Worm (Caenorhabditis elegans): ENCODE measurements around the gene C54C6.4.
A peak's percentile ranks its signal among the peaks of the same experiment; 100 is the strongest.

Gene C54C6.4

ce11 chrIII:3543071-3543470 is 10.4 kb upstream of the C54C6.4 start:
- TF ChIP-seq ceh-16 (tag; optimal IDR thresholded peaks at IDR 0.05) (no peak), aly-2 (tag; optimal IDR thresholded peaks at IDR 0.05) (no peak), C34F6.9 (tag; optimal IDR thresholded peaks at IDR 0.05) (peak; percentile 24), sem-4 (tag; optimal IDR thresholded peaks at IDR 0.05) (peak; percentile 43), nhr-21 (tag; optimal IDR thresholded peaks at IDR 0.05) (no peak), ztf-1 (GFP tag; conservative IDR thresholded peaks at IDR 0.05) (no peak), unc-62 (GFP tag; optimal IDR thresholded peaks at IDR 0.05) (no peak), nhr-10 (tag; optimal IDR thresholded peaks at IDR 0.05) (no peak), zag-1 (tag; optimal IDR thresholded peaks at IDR 0.05) (peak; percentile 47), sma-9 (GFP tag; optimal IDR thresholded peaks at IDR 0.05) (peak; percentile 1), sma-9 (tag; optimal IDR thresholded peaks at IDR 0.05) (no peak), ama-1 (optimal IDR thresholded peaks at IDR 0.05) (no peak), crh-2 (tag; optimal IDR thresholded peaks at IDR 0.05) (no peak), ZK546.5 (tag; optimal IDR thresholded peaks at IDR 0.05) (no peak)

- TF ChIP-seq unc-62 (GFP tag; optimal IDR thresholded peaks at IDR 0.05) (no peak), unc-39 (tag; optimal IDR thresholded peaks at IDR 0.05) (no peak), sma-3 (GFP tag; optimal IDR thresholded peaks at IDR 0.05) (no peak), nhr-23 (tag; optimal IDR thresholded peaks at IDR 0.05) (no peak), lsy-2 (tag; optimal IDR thresholded peaks at IDR 0.05) (no peak), unc-55 (GFP tag; optimal IDR thresholded peaks at IDR 0.05) (no peak), lin-13 (GFP tag; optimal IDR thresholded peaks at IDR 0.05) (no peak), ceh-82 (tag; optimal IDR thresholded peaks at IDR 0.05) (no peak), lin-39 (tag; optimal IDR thresholded peaks at IDR 0.05) (no peak), nhr-12 (tag; optimal IDR thresholded peaks at IDR 0.05) (no peak), snpc-4 (tag; optimal IDR thresholded peaks at IDR 0.05) (no peak), mbf-1 (tag; optimal IDR thresholded peaks at IDR 0.05) (no peak), nhr-129 (tag; optimal IDR thresholded peaks at IDR 0.05) (no peak), egl-27 (tag; optimal IDR thresholded peaks at IDR 0.05) (no peak), C34F6.9 (tag; optimal IDR thresholded peaks at IDR 0.05) (no peak), sem-4 (tag; optimal IDR thresholded peaks at IDR 0.05) (no peak), R02D3.7 (tag; optimal IDR thresholded peaks at IDR 0.05) (no peak)
Measured at ce11 chrIII:3546323-3546722, 7.1 kb upstream of the C54C6.4 start, which contains the start of gene C54C6.7. TSS of gene C54C6.7 (minus strand) at chrIII:3546423.

- TF ChIP-seq unc-39 (tag; optimal IDR thresholded peaks at IDR 0.05) (no peak), ztf-1 (GFP tag; conservative IDR thresholded peaks at IDR 0.05) (no peak), lin-11 (tag; optimal IDR thresholded peaks at IDR 0.05) (no peak), nhr-129 (tag; optimal IDR thresholded peaks at IDR 0.05) (no peak), crh-2 (tag; optimal IDR thresholded peaks at IDR 0.05) (no peak), mdl-1 (tag; optimal IDR thresholded peaks at IDR 0.05) (no peak), elt-1 (tag; optimal IDR thresholded peaks at IDR 0.05) (no peak), gmeb-1 (tag; optimal IDR thresholded peaks at IDR 0.05) (no peak), nhr-237 (tag; optimal IDR thresholded peaks at IDR 0.05) (no peak), ztf-11 (tag; optimal IDR thresholded peaks at IDR 0.05) (no peak), lin-39 (tag; optimal IDR thresholded peaks at IDR 0.05) (no peak), ztf-4 (tag; optimal IDR thresholded peaks at IDR 0.05) (no peak), ceh-82 (tag; optimal IDR thresholded peaks at IDR 0.05) (no peak), nhr-6 (tag; optimal IDR thresholded peaks at IDR 0.05) (no peak), nhr-25 (tag; optimal IDR thresholded peaks at IDR 0.05) (no peak), sem-4 (tag; optimal IDR thresholded peaks at IDR 0.05) (no peak), sma-9 (GFP tag; optimal IDR thresholded peaks at IDR 0.05) (no peak), sma-9 (tag; optimal IDR thresholded peaks at IDR 0.05) (no peak), lin-13 (GFP tag; optimal IDR thresholded peaks at IDR 0.05) (no peak), ZK546.5 (tag; optimal IDR thresholded peaks at IDR 0.05) (no peak)
Measured at ce11 chrIII:3548017-3548416, 5.4 kb upstream of the C54C6.4 start, which contains the start of gene C54C6.11. TSS of gene C54C6.11 (plus strand) at chrIII:3548317.

ce11 chrIII:3549750-3550149 is 3.7 kb upstream of the C54C6.4 start, which contains the start of gene C54C6.5:
TSS of gene C54C6.5 (minus strand) at chrIII:3549850.
- TF ChIP-seq nhr-237 (tag; optimal IDR thresholded peaks at IDR 0.05) (no peak), sma-9 (GFP tag; optimal IDR thresholded peaks at IDR 0.05) (no peak), sma-9 (tag; optimal IDR thresholded peaks at IDR 0.05) (no peak), snpc-4 (tag; optimal IDR thresholded peaks at IDR 0.05) (no peak), ceh-82 (tag; optimal IDR thresholded peaks at IDR 0.05) (no peak), ZK546.5 (tag; optimal IDR thresholded peaks at IDR 0.05) (no peak), nhr-12 (tag; optimal IDR thresholded peaks at IDR 0.05) (no peak), crh-2 (tag; optimal IDR thresholded peaks at IDR 0.05) (no peak), sma-3 (GFP tag; optimal IDR thresholded peaks at IDR 0.05) (no peak), R02D3.7 (tag; optimal IDR thresholded peaks at IDR 0.05) (no peak), peb-1 (tag; optimal IDR thresholded peaks at IDR 0.05) (no peak), elt-3 (tag; optimal IDR thresholded peaks at IDR 0.05) (no peak), fos-1 (tag; optimal IDR thresholded peaks at IDR 0.05) (no peak), skn-1 (tag; optimal IDR thresholded peaks at IDR 0.05) (no peak), nhr-129 (tag; optimal IDR thresholded peaks at IDR 0.05) (no peak), C34F6.9 (tag; optimal IDR thresholded peaks at IDR 0.05) (no peak)
